Fruit fly (Drosophila melanogaster) whole organism, embryonic: Measurements from ENCODE around the gene CG18542.

ENCODE experiments used
- CG11504 ChIP-seq: fragments of 200-800 bp; sonication (Bioruptor generic); optimal IDR thresholded peaks from 3 replicates; lab custom pipeline; 2019; ENCODE audit warnings: missing biosample characterization, mild to moderate bottlenecking, missing genetic modification characterization, moderate library complexity
- CG13287 ChIP-seq: fragments of 200-800 bp; sonication (Bioruptor generic); IDR thresholded peaks from 2 replicates; pipeline ENCODE4 v1.3.6; 2022; ENCODE audit warnings: missing biosample characterization, missing genetic modification characterization; ENCODE audit not compliant: partially characterized antibody
- CG13424 ChIP-seq: fragments of 200-800 bp; sonication (Bioruptor generic); optimal IDR thresholded peaks from 2 replicates; lab custom pipeline; 2019; ENCODE audit warnings: missing biosample characterization, mild to moderate bottlenecking, missing genetic modification characterization, moderate library complexity
- CG13894 ChIP-seq: fragments of 200-800 bp; sonication (Bioruptor generic); optimal IDR thresholded peaks from 3 replicates; lab custom pipeline; 2018; ENCODE audit warnings: missing biosample characterization, mild to moderate bottlenecking, missing genetic modification characterization, moderate library complexity
- CG14014 ChIP-seq: fragments of 200-800 bp; sonication (Bioruptor generic); IDR thresholded peaks from 2 replicates; pipeline ENCODE4 v1.3.6; 2022; ENCODE audit warnings: missing biosample characterization, missing genetic modification characterization
- CG1603 ChIP-seq: fragments of 200-800 bp; sonication (Bioruptor generic); optimal IDR thresholded peaks from 2 replicates; lab custom pipeline; 2019; ENCODE audit warnings: missing biosample characterization, mild to moderate bottlenecking, missing genetic modification characterization, moderate library complexity
- CG17359 ChIP-seq: fragments of 200-800 bp; sonication (Bioruptor generic); optimal IDR thresholded peaks from 3 replicates; lab custom pipeline; 2018; ENCODE audit warnings: missing biosample characterization, mild to moderate bottlenecking, missing genetic modification characterization, moderate library complexity
- CG17802 ChIP-seq: fragments of 200-800 bp; sonication (Bioruptor generic); optimal IDR thresholded peaks from 2 replicates; lab custom pipeline; 2018; ENCODE audit warnings: missing biosample characterization, mild to moderate bottlenecking, missing genetic modification characterization, moderate library complexity
- CG31365 ChIP-seq: fragments of 200-800 bp; sonication (Bioruptor generic); optimal IDR thresholded peaks from 2 replicates; lab custom pipeline; 2018; ENCODE audit warnings: missing biosample characterization, mild to moderate bottlenecking, missing genetic modification characterization
- CG32532 ChIP-seq: fragments of 200-800 bp; sonication (Bioruptor generic); IDR thresholded peaks from 2 replicates; pipeline ENCODE4 v1.3.6; 2022; ENCODE audit warnings: missing biosample characterization, missing genetic modification characterization
- CG34422 ChIP-seq: fragments of 200-800 bp; sonication (Bioruptor generic); IDR thresholded peaks from 3 replicates; pipeline ENCODE4 v1.3.6; 2022; ENCODE audit warnings: missing biosample characterization, missing genetic modification characterization
- CG3847 ChIP-seq: fragments of 200-800 bp; sonication (Bioruptor generic); IDR thresholded peaks from 2 replicates; pipeline ENCODE4 v1.3.6; 2022; ENCODE audit warnings: missing biosample characterization, missing genetic modification characterization
- CG4854 ChIP-seq: fragments of 200-800 bp; sonication (Bioruptor generic); optimal IDR thresholded peaks from 2 replicates; lab custom pipeline; 2016; ENCODE audit warnings: missing biosample characterization, missing genetic modification characterization, inconsistent platforms
- CG6791 ChIP-seq: fragments of 200-800 bp; sonication (Bioruptor generic); IDR thresholded peaks from 3 replicates; pipeline ENCODE4 v1.3.6; 2022; ENCODE audit warnings: missing biosample characterization, missing genetic modification characterization; ENCODE audit not compliant: partially characterized antibody
- CG6813 ChIP-seq: fragments of 200-800 bp; sonication (Bioruptor generic); optimal IDR thresholded peaks from 2 replicates; lab custom pipeline; 2017; ENCODE audit warnings: missing biosample characterization, missing genetic modification characterization, mild to moderate bottlenecking, moderate library complexity, missing genetic modification reagents
- CG7271 ChIP-seq: fragments of 200-800 bp; sonication (Bioruptor generic); optimal IDR thresholded peaks from 2 replicates; lab custom pipeline; 2018; ENCODE audit warnings: missing biosample characterization, mild to moderate bottlenecking, missing genetic modification characterization, moderate library complexity
- CG7372 ChIP-seq: fragments of 200-800 bp; sonication (Bioruptor generic); IDR thresholded peaks from 2 replicates; pipeline ENCODE4 v1.3.6; 2022; ENCODE audit warnings: missing biosample characterization, missing genetic modification characterization
- CG8290 ChIP-seq, 3 experiments: fragments of 200-800 bp; sonication (Bioruptor generic); optimal IDR thresholded peaks; 2 replicates each; lab custom pipeline; 2016 to 2019; ENCODE audit warnings: missing biosample characterization in 3 of 3, missing genetic modification characterization in 3 of 3, mild to moderate bottlenecking in 2 of 3, moderate library complexity in 1 of 3
- CG8388 ChIP-seq: fragments of 200-800 bp; sonication (Bioruptor generic); optimal IDR thresholded peaks from 2 replicates; lab custom pipeline; 2019; ENCODE audit warnings: missing biosample characterization, mild to moderate bottlenecking, missing genetic modification characterization, moderate library complexity
- CG9727 ChIP-seq: fragments of 200-800 bp; sonication (Bioruptor generic); optimal IDR thresholded peaks from 3 replicates; lab custom pipeline; 2017; ENCODE audit warnings: missing biosample characterization, mild to moderate bottlenecking, missing genetic modification characterization
- D19B ChIP-seq: fragments of 200-800 bp; sonication (Bioruptor generic); optimal IDR thresholded peaks from 2 replicates; lab custom pipeline; 2017; ENCODE audit warnings: missing biosample characterization, mild to moderate bottlenecking, missing genetic modification characterization
- Dad ChIP-seq: fragments of 200-800 bp; sonication (Bioruptor generic); optimal IDR thresholded peaks from 3 replicates; lab custom pipeline; 2016; ENCODE audit warnings: missing biosample characterization, missing genetic modification characterization
- Dp ChIP-seq: fragments of 200-800 bp; sonication (Bioruptor generic); optimal IDR thresholded peaks from 2 replicates; lab custom pipeline; 2018; ENCODE audit warnings: missing biosample characterization, mild to moderate bottlenecking, missing genetic modification characterization, moderate library complexity
- Eip74EF ChIP-seq, 2 experiments: fragments of 200-800 bp in 1 of 2; fragments of >200 bp in 1 of 2; sonication (Bioruptor generic) in 1 of 2; optimal IDR thresholded peaks; 2 replicates each; lab custom pipeline; 2017 to 2019; ENCODE audit warnings: missing biosample characterization in 2 of 2, missing genetic modification characterization in 2 of 2, mild to moderate bottlenecking in 1 of 2, moderate library complexity in 1 of 2
- MBD-R2 ChIP-seq: fragments of 200-800 bp; sonication (Bioruptor generic); IDR thresholded peaks from 2 replicates; pipeline ENCODE4 v1.3.6; 2022; ENCODE audit warnings: missing biosample characterization, missing genetic modification characterization
- Pdp1 ChIP-seq, 2 experiments: fragments of 200-800 bp; sonication (Bioruptor generic); optimal IDR thresholded peaks; 3 replicates each; lab custom pipeline; 2016; ENCODE audit warnings: missing biosample characterization in 2 of 2, missing genetic modification characterization in 2 of 2, mild to moderate bottlenecking in 1 of 2, moderate library complexity in 1 of 2
- Tbp ChIP-seq: fragments of >200 bp; optimal IDR thresholded peaks from 2 replicates; lab custom pipeline; 2018; ENCODE audit warnings: missing biosample characterization, missing genetic modification characterization
- ab ChIP-seq: fragments of 200-800 bp; sonication (Bioruptor generic); optimal IDR thresholded peaks from 2 replicates; lab custom pipeline; 2016; ENCODE audit warnings: missing biosample characterization, missing genetic modification characterization
- ap ChIP-seq: fragments of 200-800 bp; sonication (Bioruptor generic); IDR thresholded peaks from 2 replicates; pipeline ENCODE4 v1.3.6; 2022; ENCODE audit warnings: missing biosample characterization, missing genetic modification characterization
- bcd ChIP-seq: fragments of 200-800 bp; sonication (Bioruptor generic); optimal IDR thresholded peaks from 2 replicates; lab custom pipeline; 2017; ENCODE audit warnings: missing biosample characterization, mild to moderate bottlenecking, missing genetic modification characterization
- cg ChIP-seq: fragments of 200-800 bp; sonication (Bioruptor generic); optimal IDR thresholded peaks from 3 replicates; lab custom pipeline; 2019; ENCODE audit warnings: missing biosample characterization, mild to moderate bottlenecking, missing genetic modification characterization, moderate library complexity
- dan ChIP-seq: fragments of 200-800 bp; sonication (Bioruptor generic); IDR thresholded peaks from 2 replicates; pipeline ENCODE4 v1.3.6; 2022; ENCODE audit warnings: missing biosample characterization, missing genetic modification characterization
- dpn ChIP-seq, 2 experiments: fragments of 200-800 bp; sonication (Bioruptor generic); optimal IDR thresholded peaks; 3 replicates each; lab custom pipeline; 2016; ENCODE audit warnings: missing biosample characterization in 2 of 2, missing genetic modification characterization in 2 of 2
- fd64A ChIP-seq: fragments of 200-800 bp; sonication (Bioruptor generic); optimal IDR thresholded peaks from 3 replicates; lab custom pipeline; 2018; ENCODE audit warnings: missing biosample characterization, mild to moderate bottlenecking, missing genetic modification characterization
- fd96Cb ChIP-seq: fragments of 200-800 bp; sonication (Bioruptor generic); optimal IDR thresholded peaks from 2 replicates; lab custom pipeline; 2018; ENCODE audit warnings: missing biosample characterization, mild to moderate bottlenecking, missing genetic modification characterization, moderate library complexity
- hbn ChIP-seq: fragments of 200-800 bp; sonication (Bioruptor generic); IDR thresholded peaks from 2 replicates; pipeline ENCODE4 v1.3.6; 2022; ENCODE audit warnings: missing biosample characterization, missing genetic modification characterization; ENCODE audit not compliant: partially characterized antibody
- ind ChIP-seq: fragments of 200-800 bp; sonication (Bioruptor generic); optimal IDR thresholded peaks from 3 replicates; lab custom pipeline; 2016; ENCODE audit warnings: missing biosample characterization, missing genetic modification characterization
- lov ChIP-seq, 2 experiments: fragments of 200-800 bp in 1 of 2; fragments of >200 bp in 1 of 2; sonication (Bioruptor generic) in 1 of 2; IDR thresholded peaks in 1 of 2; optimal IDR thresholded peaks in 1 of 2; 2 replicates in 1 of 2; 3 replicates in 1 of 2; pipeline versions ENCODE4 v1.3.6 to Lab custom; 2017 to 2022; ENCODE audit warnings: missing biosample characterization in 1 of 2, missing genetic modification characterization in 1 of 2
- nerfin-2 ChIP-seq: fragments of 200-800 bp; sonication (Bioruptor generic); IDR thresholded peaks from 2 replicates; pipeline ENCODE4 v1.3.6; 2022; ENCODE audit warnings: missing biosample characterization, missing genetic modification characterization; ENCODE audit not compliant: partially characterized antibody
- prd ChIP-seq, 3 experiments: fragments of >200 bp in 2 of 3; fragments of 200-800 bp in 1 of 3; sonication (Bioruptor generic) in 1 of 3; optimal IDR thresholded peaks in 2 of 3; IDR thresholded peaks in 1 of 3; 2 replicates in 2 of 3; 3 replicates in 1 of 3; pipeline versions ENCODE4 v1.3.6 to Lab custom; 2017 to 2022; ENCODE audit warnings: missing biosample characterization in 1 of 3, missing genetic modification characterization in 1 of 3
- ranshi ChIP-seq: fragments of 200-800 bp; sonication (Bioruptor generic); IDR thresholded peaks from 2 replicates; pipeline ENCODE4 v1.3.6; 2022; ENCODE audit warnings: missing biosample characterization, missing genetic modification characterization
- salm ChIP-seq: fragments of 200-800 bp; sonication (Bioruptor generic); optimal IDR thresholded peaks from 2 replicates; lab custom pipeline; 2018; ENCODE audit warnings: missing biosample characterization, mild to moderate bottlenecking, missing genetic modification characterization
- sc ChIP-seq, 3 experiments: fragments of >200 bp in 2 of 3; fragments of 200-800 bp in 1 of 3; sonication (Bioruptor generic) in 1 of 3; optimal IDR thresholded peaks; 2 replicates in 2 of 3; 3 replicates in 1 of 3; lab custom pipeline; 2017; ENCODE audit warnings: mild to moderate bottlenecking in 1 of 3, missing biosample characterization in 1 of 3, missing genetic modification characterization in 1 of 3, missing genetic modification reagents in 1 of 3
- seq ChIP-seq: fragments of 200-800 bp; sonication (Bioruptor generic); IDR thresholded peaks from 2 replicates; pipeline ENCODE4 v1.3.6; 2022; ENCODE audit warnings: missing biosample characterization, missing genetic modification characterization
- stwl ChIP-seq: fragments of 200-800 bp; sonication (Bioruptor generic); optimal IDR thresholded peaks from 3 replicates; lab custom pipeline; 2018; ENCODE audit warnings: missing biosample characterization, mild to moderate bottlenecking, missing genetic modification characterization, moderate library complexity
- tin ChIP-seq: fragments of 200-800 bp; sonication (Bioruptor generic); optimal IDR thresholded peaks from 3 replicates; lab custom pipeline; 2016; ENCODE audit warnings: missing biosample characterization, missing genetic modification characterization

The CG18542 gene

dm6 chr3R:9725121-9725956 is 39.8 kb downstream of the CG18542 start, which contains the start of gene hyd:
Gene hyd (minus strand): TSS chr3R:9725615.
- TF ChIP-seq fd64A (GFP tag; lab: Kevin White, UChicago) (no peak), ab (GFP tag; lab: Kevin White, UChicago) (no peak), CG8290 (GFP tag; optimal IDR thresholded peaks at IDR 0.05; lab: Kevin White, UChicago) (no peak), CG8290 (tag; optimal IDR thresholded peaks at IDR 0.05; lab: Kevin White, UChicago) (no peak), Dad (GFP tag; lab: Kevin White, UChicago) (no peak), Pdp1 (GFP tag; optimal IDR thresholded peaks at IDR 0.05; lab: Kevin White, UChicago) (no peak), sc (optimal IDR thresholded peaks at IDR 0.05; lab: Kevin White, UChicago) (no peak), sc (GFP tag; optimal IDR thresholded peaks at IDR 0.05; lab: Kevin White, UChicago) (no peak), CG13424 (no peak), CG8388 (GFP tag; lab: Kevin White, UChicago) (no peak), CG13894 (tag; lab: Kevin White, UChicago) (no peak), CG6791 (GFP tag; lab: Robert Waterston, UW) (peak; percentile 88), ranshi (no peak), bcd (no peak), lov (optimal IDR thresholded peaks at IDR 0.05; lab: Kevin White, UChicago) (no peak), lov (GFP tag; IDR thresholded peaks at IDR 0.05; lab: Robert Waterston, UW) (no peak), CG34422 (GFP tag; lab: Robert Waterston, UW) (peak; percentile 71; the same call in 1 of the 3 replicates), CG13287 (GFP tag; lab: Robert Waterston, UW) (peak; percentile 87), CG3847 (GFP tag; lab: Robert Waterston, UW) (no peak), CG14014 (no peak), Eip74EF (GFP tag; optimal IDR thresholded peaks at IDR 0.05; lab: Kevin White, UChicago) (no peak), CG1603 (no peak), CG32532 (GFP tag; lab: Robert Waterston, UW) (no peak), CG7372 (GFP tag; lab: Robert Waterston, UW) (no peak), CG31365 (tag; lab: Kevin White, UChicago) (no peak), CG17359 (tag; lab: Kevin White, UChicago) (no peak), CG9727 (no peak), D19B (GFP tag; lab: Kevin White, UChicago) (no peak), tin (GFP tag; lab: Kevin White, UChicago) (no peak), Tbp (no peak), cg (GFP tag; lab: Kevin White, UChicago) (peak; percentile 98), CG17802 (tag; lab: Kevin White, UChicago) (no peak), ap (GFP tag; lab: Robert Waterston, UW) (no peak), CG11504 (no peak), CG7271 (tag; lab: Kevin White, UChicago) (no peak), Dp (GFP tag; lab: Kevin White, UChicago) (peak; percentile 57), CG4854 (no peak), fd96Cb (tag; lab: Kevin White, UChicago) (no peak), prd (optimal IDR thresholded peaks at IDR 0.05; lab: Kevin White, UChicago) (no peak), prd (GFP tag; IDR thresholded peaks at IDR 0.05; lab: Robert Waterston, UW) (no peak), seq (GFP tag; lab: Robert Waterston, UW) (no peak), salm (tag; lab: Kevin White, UChicago) (no peak), ind (GFP tag; lab: Kevin White, UChicago) (no peak), CG6813 (GFP tag; lab: Kevin White, UChicago) (no peak), MBD-R2 (GFP tag; lab: Robert Waterston, UW) (peak; percentile 54), nerfin-2 (GFP tag; lab: Robert Waterston, UW) (peak; percentile 61; the same call in 1 of the 2 replicates), stwl (tag; lab: Kevin White, UChicago) (peak; percentile 62), dan (GFP tag; lab: Robert Waterston, UW) (no peak), dpn (GFP tag; optimal IDR thresholded peaks at IDR 0.05; lab: Kevin White, UChicago) (no peak), hbn (GFP tag; lab: Robert Waterston, UW) (peak; percentile 73)
